Fruit fly (Drosophila melanogaster) whole organism, embryonic: Measurements from ENCODE around the gene bero.

ENCODE experiments used
- Ada2b ChIP-seq: fragments of 200-800 bp; sonication (Bioruptor generic); IDR thresholded peaks from 2 replicates; pipeline ENCODE4 v1.3.6; 2022; ENCODE audit warnings: missing biosample characterization, missing genetic modification characterization
- Atf3 ChIP-seq: fragments of 200-800 bp; sonication (Bioruptor generic); optimal IDR thresholded peaks from 3 replicates; lab custom pipeline; 2016; ENCODE audit warnings: missing biosample characterization, missing genetic modification characterization
- Bgb ChIP-seq: fragments of 200-800 bp; sonication (Bioruptor generic); IDR thresholded peaks from 2 replicates; pipeline ENCODE4 v1.3.6; 2022; ENCODE audit warnings: missing biosample characterization, missing genetic modification characterization; ENCODE audit not compliant: partially characterized antibody
- Blimp-1 ChIP-seq: fragments of 200-800 bp; sonication (Bioruptor generic); optimal IDR thresholded peaks from 3 replicates; lab custom pipeline; 2018; ENCODE audit warnings: missing biosample characterization, missing genetic modification characterization, mild to moderate bottlenecking, moderate library complexity, missing genetic modification reagents
- CG1024 ChIP-seq: fragments of 200-800 bp; sonication (Bioruptor generic); IDR thresholded peaks from 2 replicates; pipeline ENCODE4 v1.3.6; 2022; ENCODE audit warnings: missing biosample characterization, missing genetic modification characterization
- CG11093 ChIP-seq: fragments of 200-800 bp; sonication (Bioruptor generic); IDR thresholded peaks from 3 replicates; pipeline ENCODE4 v1.3.6; 2022; ENCODE audit warnings: missing biosample characterization, missing genetic modification characterization
- CG11695 ChIP-seq: fragments of 200-800 bp; sonication (Bioruptor generic); IDR thresholded peaks from 3 replicates; pipeline ENCODE4 v1.3.6; 2022; ENCODE audit warnings: missing biosample characterization, missing genetic modification characterization
- CG12219 ChIP-seq: fragments of 200-800 bp; sonication (Bioruptor generic); optimal IDR thresholded peaks from 3 replicates; lab custom pipeline; 2018; ENCODE audit warnings: missing biosample characterization, mild to moderate bottlenecking, missing genetic modification characterization
- CG12391 ChIP-seq: fragments of 200-800 bp; sonication (Bioruptor generic); optimal IDR thresholded peaks from 3 replicates; lab custom pipeline; 2018; ENCODE audit warnings: missing biosample characterization, mild to moderate bottlenecking, missing genetic modification characterization, moderate library complexity
- CG15601 ChIP-seq: fragments of 200-800 bp; sonication (Bioruptor generic); optimal IDR thresholded peaks from 3 replicates; lab custom pipeline; 2019; ENCODE audit warnings: missing biosample characterization, mild to moderate bottlenecking, missing genetic modification characterization, moderate library complexity
- CG17186 ChIP-seq: fragments of 200-800 bp; sonication (Bioruptor generic); optimal IDR thresholded peaks from 3 replicates; lab custom pipeline; 2017; ENCODE audit warnings: missing biosample characterization, missing genetic modification reagents, missing genetic modification characterization
- CG17385 ChIP-seq: fragments of 200-800 bp; sonication (Bioruptor generic); optimal IDR thresholded peaks from 3 replicates; lab custom pipeline; 2018; ENCODE audit warnings: missing biosample characterization, mild to moderate bottlenecking, missing genetic modification characterization
- CG18262 ChIP-seq: fragments of 200-800 bp; optimal IDR thresholded peaks from 3 replicates; lab custom pipeline; 2019; ENCODE audit warnings: missing biosample characterization, mild to moderate bottlenecking, missing genetic modification characterization, moderate library complexity
- CG2678 ChIP-seq: fragments of 200-800 bp; sonication (Bioruptor generic); optimal IDR thresholded peaks from 3 replicates; lab custom pipeline; 2019; ENCODE audit warnings: missing biosample characterization, mild to moderate bottlenecking, missing genetic modification characterization, moderate library complexity
- CG43689 ChIP-seq: fragments of 200-800 bp; sonication (Bioruptor generic); IDR thresholded peaks from 2 replicates; pipeline ENCODE4 v1.3.6; 2022; ENCODE audit warnings: missing biosample characterization, missing genetic modification characterization
- CG4404 ChIP-seq: fragments of 200-800 bp; sonication (Bioruptor generic); IDR thresholded peaks from 2 replicates; pipeline ENCODE4 v1.3.6; 2022; ENCODE audit warnings: missing biosample characterization, missing genetic modification characterization
- CG4730 ChIP-seq: fragments of 200-800 bp; sonication (Bioruptor generic); IDR thresholded peaks from 2 replicates; pipeline ENCODE4 v1.3.6; 2022; ENCODE audit warnings: missing biosample characterization, missing genetic modification characterization
- CG6689 ChIP-seq: fragments of 200-800 bp; sonication (Bioruptor generic); IDR thresholded peaks from 2 replicates; pipeline ENCODE4 v1.3.6; 2022; ENCODE audit warnings: missing biosample characterization, missing genetic modification characterization
- CG8478 ChIP-seq: fragments of >200 bp; optimal IDR thresholded peaks from 2 replicates; lab custom pipeline; 2018
- CG9215 ChIP-seq: fragments of 200-800 bp; sonication (Bioruptor generic); IDR thresholded peaks from 2 replicates; pipeline ENCODE4 v1.3.6; 2022; ENCODE audit warnings: missing biosample characterization, missing genetic modification characterization
- Dll ChIP-seq: fragments of 200-800 bp; sonication (Bioruptor generic); IDR thresholded peaks from 4 replicates; pipeline ENCODE4 v1.3.6; 2022; ENCODE audit warnings: missing biosample characterization, missing genetic modification characterization; ENCODE audit not compliant: partially characterized antibody
- ERR ChIP-seq: fragments of 200-800 bp; sonication (Bioruptor generic); optimal IDR thresholded peaks from 2 replicates; lab custom pipeline; 2016; ENCODE audit warnings: missing biosample characterization, missing genetic modification characterization
- HLH3B ChIP-seq: fragments of 200-800 bp; sonication (Bioruptor generic); IDR thresholded peaks from 2 replicates; pipeline ENCODE4 v1.3.6; 2022; ENCODE audit warnings: missing biosample characterization, missing genetic modification characterization
- HmgD ChIP-seq: fragments of 200-800 bp; sonication (Bioruptor generic); optimal IDR thresholded peaks from 3 replicates; lab custom pipeline; 2016; ENCODE audit warnings: missing biosample characterization, missing genetic modification characterization
- Hmx ChIP-seq: fragments of 200-800 bp; sonication (Bioruptor generic); optimal IDR thresholded peaks from 2 replicates; lab custom pipeline; 2016; ENCODE audit warnings: missing biosample characterization, missing genetic modification characterization
- Mad ChIP-seq: fragments of 200-800 bp; sonication (Bioruptor generic); optimal IDR thresholded peaks from 2 replicates; lab custom pipeline; 2016; ENCODE audit warnings: missing biosample characterization, missing genetic modification characterization
- Oaz ChIP-seq: fragments of 200-800 bp; sonication (Bioruptor generic); IDR thresholded peaks from 2 replicates; pipeline ENCODE4 v1.3.6; 2022; ENCODE audit warnings: missing biosample characterization, missing genetic modification characterization
- Six4 ChIP-seq: fragments of 200-800 bp; sonication (Bioruptor generic); optimal IDR thresholded peaks from 2 replicates; lab custom pipeline; 2016; ENCODE audit warnings: missing biosample characterization, missing genetic modification characterization
- Sox102F ChIP-seq: fragments of 200-800 bp; sonication (Bioruptor generic); optimal IDR thresholded peaks from 2 replicates; lab custom pipeline; 2018; ENCODE audit warnings: missing biosample characterization, mild to moderate bottlenecking, missing genetic modification characterization, moderate library complexity
- Vsx1 ChIP-seq: fragments of 200-800 bp; sonication (Bioruptor generic); optimal IDR thresholded peaks from 2 replicates; lab custom pipeline; 2017; ENCODE audit warnings: missing biosample characterization, mild to moderate bottlenecking, missing genetic modification characterization, missing genetic modification reagents
- abd-A ChIP-seq: fragments of 200-800 bp; sonication (Bioruptor generic); optimal IDR thresholded peaks from 3 replicates; lab custom pipeline; 2019; ENCODE audit warnings: missing biosample characterization, mild to moderate bottlenecking, missing genetic modification characterization, moderate library complexity
- bigmax ChIP-seq: fragments of 200-800 bp; sonication (Bioruptor generic); optimal IDR thresholded peaks from 2 replicates; lab custom pipeline; 2018; ENCODE audit warnings: missing biosample characterization, mild to moderate bottlenecking, missing genetic modification characterization
- cad ChIP-seq: fragments of >200 bp; optimal IDR thresholded peaks from 2 replicates; lab custom pipeline; 2017; ENCODE audit warnings: missing biosample characterization, missing genetic modification characterization
- cas ChIP-seq: fragments of 200-800 bp; sonication (Bioruptor generic); IDR thresholded peaks from 2 replicates; pipeline ENCODE4 v1.3.6; 2022; ENCODE audit warnings: missing biosample characterization, missing genetic modification characterization
- caup ChIP-seq: fragments of 200-800 bp; sonication (Bioruptor generic); optimal IDR thresholded peaks from 3 replicates; lab custom pipeline; 2017; ENCODE audit warnings: missing biosample characterization, mild to moderate bottlenecking, missing genetic modification characterization, moderate library complexity; ENCODE audit not compliant: severe bottlenecking
- croc ChIP-seq: fragments of 200-800 bp; sonication (Bioruptor generic); conservative IDR thresholded peaks from 3 replicates; pipeline ENCODE4 v1.3.6; 2022; ENCODE audit warnings: missing biosample characterization, missing genetic modification characterization
- disco-r ChIP-seq: fragments of 200-800 bp; sonication (Bioruptor generic); optimal IDR thresholded peaks from 2 replicates; lab custom pipeline; 2016; ENCODE audit warnings: missing biosample characterization, missing genetic modification characterization
- gce ChIP-seq: fragments of 200-800 bp; sonication (Bioruptor generic); IDR thresholded peaks from 3 replicates; pipeline ENCODE4 v1.3.6; 2022; ENCODE audit warnings: missing biosample characterization, missing genetic modification characterization
- ham ChIP-seq: fragments of 200-800 bp; sonication (Bioruptor generic); IDR thresholded peaks from 2 replicates; pipeline ENCODE4 v1.3.6; 2022; ENCODE audit warnings: missing biosample characterization, missing genetic modification characterization
- hkb ChIP-seq, 2 experiments: fragments of 200-800 bp in 1 of 2; fragments of >200 bp in 1 of 2; sonication (Bioruptor generic) in 1 of 2; IDR thresholded peaks in 1 of 2; optimal IDR thresholded peaks in 1 of 2; 2 replicates each; pipeline versions ENCODE4 v1.3.6 to Lab custom; 2017 to 2022; ENCODE audit warnings: missing biosample characterization in 1 of 2, missing genetic modification characterization in 1 of 2
- kay ChIP-seq: fragments of 200-800 bp; sonication (Bioruptor generic); optimal IDR thresholded peaks from 2 replicates; lab custom pipeline; 2016; ENCODE audit warnings: missing biosample characterization, missing genetic modification characterization
- otp ChIP-seq: fragments of 200-800 bp; sonication (Bioruptor generic); IDR thresholded peaks from 3 replicates; pipeline ENCODE4, ENCODE4 v1.3.6; 2022; ENCODE audit warnings: missing biosample characterization, missing genetic modification characterization
- pan ChIP-seq, 4 experiments: fragments of >200 bp in 3 of 4; fragments of 200-800 bp in 1 of 4; sonication (Bioruptor generic) in 1 of 4; optimal IDR thresholded peaks in 3 of 4; IDR thresholded peaks in 1 of 4; 2 replicates each; pipeline versions ENCODE4 v1.3.6 to Lab custom; 2017 to 2022; ENCODE audit warnings: missing biosample characterization in 2 of 4, missing genetic modification characterization in 2 of 4, mixed read lengths in 1 of 4
- pros ChIP-seq: fragments of 200-800 bp; sonication (Bioruptor generic); optimal IDR thresholded peaks from 3 replicates; lab custom pipeline; 2019; ENCODE audit warnings: missing biosample characterization, mild to moderate bottlenecking, missing genetic modification characterization, moderate library complexity
- pum ChIP-seq: fragments of 200-800 bp; sonication (Bioruptor generic); optimal IDR thresholded peaks from 2 replicates; lab custom pipeline; 2016; ENCODE audit warnings: missing biosample characterization, missing genetic modification characterization
- repo ChIP-seq: fragments of 200-800 bp; sonication (Bioruptor generic); optimal IDR thresholded peaks from 2 replicates; lab custom pipeline; 2016; ENCODE audit warnings: missing biosample characterization, missing genetic modification characterization
- shn ChIP-seq: fragments of 200-800 bp; sonication (Bioruptor generic); optimal IDR thresholded peaks from 3 replicates; lab custom pipeline; 2016; ENCODE audit warnings: missing biosample characterization, missing genetic modification characterization
- sima ChIP-seq: fragments of 200-800 bp; sonication (Bioruptor generic); optimal IDR thresholded peaks from 2 replicates; lab custom pipeline; 2016; ENCODE audit warnings: missing biosample characterization, missing genetic modification characterization
- tx ChIP-seq: fragments of 200-800 bp; sonication (Bioruptor generic); optimal IDR thresholded peaks from 2 replicates; lab custom pipeline; 2016; ENCODE audit warnings: missing biosample characterization, missing genetic modification characterization
- zfh1 ChIP-seq: fragments of 200-800 bp; sonication (Bioruptor generic); IDR thresholded peaks from 3 replicates; pipeline ENCODE4 v1.3.6; 2022; ENCODE audit warnings: missing biosample characterization, missing genetic modification characterization

The bero gene

DNA sequence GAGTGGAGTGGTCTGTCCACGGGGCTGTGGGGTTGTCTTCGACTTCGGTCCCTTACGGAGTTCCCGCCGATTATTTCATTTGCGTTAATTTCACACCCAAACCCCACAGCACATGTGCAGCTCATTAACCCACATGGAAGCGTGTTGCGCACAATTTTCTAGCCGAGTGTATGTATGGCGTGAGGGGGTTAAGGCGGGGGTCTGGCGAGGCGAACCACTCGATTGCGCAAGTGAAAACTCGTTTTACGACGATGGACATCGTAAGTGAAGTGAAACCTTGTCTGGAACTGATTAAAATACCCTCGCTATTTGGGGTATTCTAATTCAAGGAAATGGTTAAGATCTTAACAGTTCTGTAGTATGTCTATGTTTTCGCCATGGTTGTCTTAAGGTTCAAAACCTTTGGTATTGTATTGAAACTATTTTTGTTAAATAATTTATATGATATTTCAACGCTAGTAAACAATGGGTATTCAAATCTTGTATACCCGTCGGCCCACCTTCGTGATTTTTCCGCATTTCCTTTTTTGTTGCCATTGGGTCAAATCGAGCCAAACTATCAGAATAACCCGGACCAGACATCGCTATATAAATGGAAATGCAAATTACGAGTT is 47.3 kb upstream of the bero start (continued):
- peak; percentile 66 for TF ChIP-seq CG2678 (tag; lab: Kevin White, UChicago)
- TF ChIP-seq Six4 (GFP tag; lab: Kevin White, UChicago) = no peak
- TF ChIP-seq CG17385 (GFP tag; lab: Kevin White, UChicago) = peak; percentile 55
- TF ChIP-seq CG8478 = no peak
- no peak for TF ChIP-seq kay (GFP tag; lab: Kevin White, UChicago)
- no peak for TF ChIP-seq Atf3
- peak; percentile 39; the same call in 1 of the 2 replicates for TF ChIP-seq HLH3B (GFP tag; lab: Robert Waterston, UW)
- peak; percentile 33; the same call in 1 of the 2 replicates for TF ChIP-seq CG4730
- no peak for TF ChIP-seq caup (GFP tag; lab: Kevin White, UChicago)
- TF ChIP-seq CG9215 (GFP tag; lab: Robert Waterston, UW) = 0 out of 2 replicates have a peak, but pooled peaks have one; percentile 16
- TF ChIP-seq HmgD = no peak
- TF ChIP-seq Blimp-1 (GFP tag; lab: Kevin White, UChicago) = peak; percentile 68
- no peak for TF ChIP-seq gce
- no peak for TF ChIP-seq CG17186 (GFP tag; lab: Kevin White, UChicago)
- TF ChIP-seq repo (GFP tag; lab: Kevin White, UChicago) = no peak
- no peak for TF ChIP-seq Dll (GFP tag; lab: Robert Waterston, UW)
- TF ChIP-seq CG12391 (tag; lab: Kevin White, UChicago) = peak; percentile 51
- no peak for TF ChIP-seq CG43689 (GFP tag; lab: Robert Waterston, UW)
- TF ChIP-seq abd-A = no peak
- TF ChIP-seq CG15601 (tag; lab: Kevin White, UChicago) = peak; percentile 18
- TF ChIP-seq Vsx1 = no peak
- no peak for TF ChIP-seq bigmax
- TF ChIP-seq Oaz = peak; percentile 48
- TF ChIP-seq ham (GFP tag; lab: Robert Waterston, UW) = no peak
- TF ChIP-seq disco-r (GFP tag; lab: Kevin White, UChicago) = no peak
- no peak for TF ChIP-seq pan (optimal IDR thresholded peaks at IDR 0.05; lab: Kevin White, UChicago)
- TF ChIP-seq pan (GFP tag; optimal IDR thresholded peaks at IDR 0.05 in 1 of 2, IDR thresholded peaks at IDR 0.05 in 1 of 2) = peak in 1 of 2 experiments; percentile 61
- TF ChIP-seq otp (GFP tag; lab: Robert Waterston, UW) = no peak
- TF ChIP-seq hkb (optimal IDR thresholded peaks at IDR 0.05; lab: Kevin White, UChicago) = no peak
- TF ChIP-seq hkb (GFP tag; IDR thresholded peaks at IDR 0.05; lab: Robert Waterston, UW) = peak; percentile 72
- TF ChIP-seq tx (GFP tag; lab: Kevin White, UChicago) = no peak
- TF ChIP-seq CG6689 (GFP tag; lab: Robert Waterston, UW) = peak; percentile 59
- no peak for TF ChIP-seq shn (GFP tag; lab: Kevin White, UChicago)
- no peak for TF ChIP-seq Hmx (GFP tag; lab: Kevin White, UChicago)
- TF ChIP-seq cas (GFP tag; lab: Robert Waterston, UW) = no peak
- TF ChIP-seq CG18262 (tag; lab: Kevin White, UChicago) = peak; percentile 55
- TF ChIP-seq CG12219 (GFP tag; lab: Kevin White, UChicago) = peak; percentile 45
- no peak for TF ChIP-seq cad (GFP tag; lab: Kevin White, UChicago)
- TF ChIP-seq CG4404 (GFP tag; lab: Robert Waterston, UW) = no peak
- no peak for TF ChIP-seq pum (GFP tag; lab: Kevin White, UChicago)
- no peak for TF ChIP-seq Ada2b (GFP tag; lab: Robert Waterston, UW)
- no peak for TF ChIP-seq CG1024
- peak; percentile 79 for TF ChIP-seq Sox102F
- TF ChIP-seq CG11093 (GFP tag; lab: Robert Waterston, UW) = peak; percentile 36; the same call in 1 of the 3 replicates
- TF ChIP-seq croc (GFP tag; lab: Robert Waterston, UW) = no peak
- no peak for TF ChIP-seq sima (GFP tag; lab: Kevin White, UChicago)
- TF ChIP-seq Mad (GFP tag; lab: Kevin White, UChicago) = no peak
- TF ChIP-seq ERR (GFP tag; lab: Kevin White, UChicago) = no peak
- peak; percentile 62; the same call in 1 of the 3 replicates for TF ChIP-seq CG11695 (GFP tag; lab: Robert Waterston, UW)
- no peak for TF ChIP-seq Bgb
- no peak for TF ChIP-seq pros (GFP tag; lab: Kevin White, UChicago)
- TF ChIP-seq zfh1 (GFP tag; lab: Robert Waterston, UW) = no peak
